Worm (Caenorhabditis elegans): Measurements from ENCODE around the gene F13E9.16.
A peak's percentile ranks its signal among the peaks of the same experiment; 100 is the strongest.

Gene F13E9.16

DNA sequence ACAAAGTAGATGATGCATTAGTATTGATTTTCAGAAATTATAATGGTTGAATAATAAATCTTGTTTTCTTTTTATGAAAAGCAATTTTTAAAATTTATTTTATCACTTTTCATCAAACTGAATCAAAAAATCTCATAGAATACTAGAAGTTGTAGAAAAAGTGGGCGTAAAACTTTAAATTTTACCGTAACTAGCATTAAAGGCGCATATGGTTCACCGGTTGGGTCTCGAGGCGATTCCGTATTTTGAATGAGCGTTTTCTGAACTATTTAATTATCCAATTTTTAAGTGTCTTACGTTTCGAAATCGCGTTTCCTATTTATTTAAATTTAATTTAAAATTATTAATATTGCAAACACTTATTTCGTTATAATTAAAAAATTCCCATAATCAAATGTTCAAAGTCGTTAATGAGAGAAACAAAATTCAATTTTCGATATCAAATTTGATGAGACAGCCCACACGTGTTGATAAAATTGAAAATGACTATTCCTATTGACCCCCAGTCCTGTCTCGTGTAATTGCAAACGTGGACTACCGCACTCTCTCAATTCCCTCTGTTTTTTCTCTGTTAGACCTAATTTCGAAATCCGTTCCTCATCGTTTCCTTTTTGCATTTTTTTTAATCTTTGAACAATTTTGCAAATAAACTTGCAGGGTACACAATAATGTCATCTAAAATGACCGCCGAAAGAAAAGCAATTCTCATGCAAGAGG lies 28.7 kb downstream of the F13E9.16 start, which contains the start of the genes T11G6.2 and hars-1 (continued):
- TF ChIP-seq mep-1 (tag; optimal IDR thresholded peaks at IDR 0.05) (peak; percentile 34), saeg-2 (GFP tag; IDR thresholded peaks at IDR 0.05) (no peak), lin-38 (GFP tag; IDR thresholded peaks at IDR 0.05) (peak; percentile 66), hlh-11 (tag; optimal IDR thresholded peaks at IDR 0.05) (peak; percentile 52), daf-16 (GFP tag; optimal IDR thresholded peaks at IDR 0.05) (no peak), daf-16 (tag; optimal IDR thresholded peaks at IDR 0.05) (peak; percentile 84), dmd-9 (GFP tag; IDR thresholded peaks at IDR 0.05) (no peak), D1046.2 (GFP tag; IDR thresholded peaks at IDR 0.05) (no peak), php-3 (GFP tag; IDR thresholded peaks at IDR 0.05) (no peak), nhr-111 (GFP tag; optimal IDR thresholded peaks at IDR 0.05) (no peak), nhr-237 (tag; optimal IDR thresholded peaks at IDR 0.05) (no peak), hif-1 (tag; optimal IDR thresholded peaks at IDR 0.05) (no peak), nhr-102 (tag; optimal IDR thresholded peaks at IDR 0.05) (no peak), dmd-6 (GFP tag; IDR thresholded peaks at IDR 0.05) (peak; percentile 71; the same call in 1 of the 2 replicates), fos-1 (tag; optimal IDR thresholded peaks at IDR 0.05) (no peak), zag-1 (tag; optimal IDR thresholded peaks at IDR 0.05) (no peak), zfp-3 (GFP tag; conservative IDR thresholded peaks at IDR 0.05) (no peak), mes-2 (tag; optimal IDR thresholded peaks at IDR 0.05; ENCODE audit: poor library complexity, severe bottlenecking) (peak; percentile 51)

DNA sequence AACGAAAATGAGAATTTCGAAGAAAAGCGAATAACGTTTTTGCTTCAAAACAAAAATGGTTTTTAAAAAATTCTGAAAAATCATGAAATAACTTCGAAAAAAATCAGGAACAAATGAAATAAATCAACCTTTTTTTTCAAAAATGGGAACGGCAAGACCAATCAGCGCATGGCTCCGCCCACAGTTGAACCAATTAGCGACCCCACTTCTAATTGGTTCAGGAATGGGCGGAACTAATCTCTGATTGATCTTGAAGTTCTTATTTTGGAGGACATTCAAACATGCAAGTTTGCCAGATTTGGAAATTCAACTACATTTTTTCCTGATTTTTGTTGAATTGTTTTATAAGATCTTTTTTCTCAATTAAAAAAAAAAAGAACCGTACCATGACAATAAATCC lies 31.2 kb downstream of the F13E9.16 start:
- TF ChIP-seq aha-1 (tag) (no peak), nhr-11 (tag; optimal IDR thresholded peaks at IDR 0.05) (no peak), duxl-1 (tag; optimal IDR thresholded peaks at IDR 0.05; ENCODE audit: poor library complexity) (no peak), arid-1 (GFP tag; conservative IDR thresholded peaks at IDR 0.05) (no peak), ctbp-1 (GFP tag; IDR thresholded peaks at IDR 0.05) (no peak), mdt-29 (GFP tag; IDR thresholded peaks at IDR 0.05) (no peak), nhr-41 (GFP tag; IDR thresholded peaks at IDR 0.05) (no peak), tra-1 (GFP tag; IDR thresholded peaks at IDR 0.05) (no peak), dmd-6 (GFP tag; IDR thresholded peaks at IDR 0.05) (no peak), Y75B8A.6 (GFP tag; IDR thresholded peaks at IDR 0.05) (no peak), zip-11 (GFP tag; IDR thresholded peaks at IDR 0.05) (no peak), mdl-1 (tag; optimal IDR thresholded peaks at IDR 0.05) (no peak), zfp-2 (tag; optimal IDR thresholded peaks at IDR 0.05) (no peak)

DNA sequence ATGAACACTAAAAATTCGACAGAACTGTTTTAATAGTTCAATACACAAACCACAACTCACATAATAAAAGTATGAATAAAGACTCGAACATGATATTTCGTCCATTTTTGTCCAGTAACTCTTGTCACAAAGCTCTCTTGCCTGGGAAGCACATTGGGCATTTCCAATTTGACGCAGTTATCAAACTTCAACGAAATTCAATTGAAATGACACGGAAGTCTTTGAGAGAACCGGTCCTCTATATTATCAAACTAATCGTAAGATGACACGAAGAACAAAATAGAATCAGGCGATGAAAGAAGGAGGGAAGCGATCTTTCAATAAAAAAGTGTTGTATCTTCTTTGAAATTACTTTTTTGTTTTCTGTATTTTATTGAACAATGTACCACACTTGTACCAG lies 32.1 kb downstream of the F13E9.16 start, which contains the start of gene T11G6.3:
TSS of gene T11G6.3 (minus strand) at position 189 of the 400 bp plus-strand sequence.
- TF ChIP-seq madf-9 (GFP tag; conservative IDR thresholded peaks at IDR 0.05): no peak
- peak; percentile 6 for TF ChIP-seq hlh-11 (tag; optimal IDR thresholded peaks at IDR 0.05)
- TF ChIP-seq nhr-76 (tag; optimal IDR thresholded peaks at IDR 0.05): peak; percentile 13
- no peak for TF ChIP-seq aly-2 (tag; optimal IDR thresholded peaks at IDR 0.05)
- TF ChIP-seq nhr-11 (tag; optimal IDR thresholded peaks at IDR 0.05): no peak
- TF ChIP-seq attf-4 (tag; optimal IDR thresholded peaks at IDR 0.05): no peak
- no peak for TF ChIP-seq nhr-102 (tag; optimal IDR thresholded peaks at IDR 0.05)
- peak; percentile 91 for TF ChIP-seq aha-1 (tag)
- TF ChIP-seq daf-16 (GFP tag; optimal IDR thresholded peaks at IDR 0.05): no peak
- TF ChIP-seq daf-16 (tag; optimal IDR thresholded peaks at IDR 0.05): no peak
- TF ChIP-seq nhr-28 (tag; optimal IDR thresholded peaks at IDR 0.05): peak; percentile 28
- TF ChIP-seq F44E2.7 (GFP tag; IDR thresholded peaks at IDR 0.05): no peak
- no peak for TF ChIP-seq nhr-42 (GFP tag; IDR thresholded peaks at IDR 0.05)
- peak; percentile 4 for TF ChIP-seq cey-2 (tag; optimal IDR thresholded peaks at IDR 0.05; ENCODE audit: borderline replicate concordance, insufficient read depth)
